Worm (Caenorhabditis elegans): ENCODE results near the gene ZK632.10.

DNA sequence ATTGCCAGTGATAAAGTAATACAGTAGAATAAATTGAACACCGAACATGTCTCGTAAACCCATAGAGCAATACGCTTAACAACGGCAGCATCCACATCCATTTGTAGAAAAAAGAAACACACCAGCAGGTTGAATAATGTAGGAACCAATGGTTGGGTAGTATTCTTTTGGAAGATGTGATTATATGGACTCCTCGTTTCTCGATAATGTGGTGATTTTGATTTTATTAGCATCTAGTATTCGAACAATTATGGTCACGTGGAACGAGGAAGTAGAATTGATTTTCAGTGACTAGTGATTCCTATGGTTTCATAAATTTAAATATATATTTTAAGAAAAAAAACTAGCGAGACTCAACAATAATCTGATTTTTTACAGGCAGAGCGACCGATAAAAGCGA lies 31.1 kb downstream of the ZK632.10 start, which contains the start of gene srxa-10:
- TF ChIP-seq aly-2 (tag; optimal IDR thresholded peaks at IDR 0.05) (no peak), ama-1 (optimal IDR thresholded peaks at IDR 0.05) (no peak), Y116A8C.19 (tag; optimal IDR thresholded peaks at IDR 0.05; ENCODE audit: borderline replicate concordance) (no peak), elt-2 (tag; optimal IDR thresholded peaks at IDR 0.05) (no peak), pax-3 (tag; optimal IDR thresholded peaks at IDR 0.05) (no peak), blmp-1 (tag; optimal IDR thresholded peaks at IDR 0.05) (no peak), egl-27 (tag; optimal IDR thresholded peaks at IDR 0.05) (no peak), vab-15 (tag; optimal IDR thresholded peaks at IDR 0.05) (no peak), nhr-12 (tag; optimal IDR thresholded peaks at IDR 0.05) (no peak), aha-1 (tag; optimal IDR thresholded peaks at IDR 0.05) (no peak), ets-5 (GFP tag; IDR thresholded peaks at IDR 0.05) (no peak), zip-4 (GFP tag; optimal IDR thresholded peaks at IDR 0.05) (no peak), ztf-11 (tag; optimal IDR thresholded peaks at IDR 0.05) (no peak)
